Worm (Caenorhabditis elegans): ENCODE measurements around the gene T10D4.7.

Gene T10D4.7

ce11 chrII:3091268-3091667 lies 26.3 kb upstream of the T10D4.7 start, which contains the start of gene srg-21:
Gene srg-21 (minus strand): TSS chrII:3091368.
- no peak for TF ChIP-seq lin-32 (GFP tag; optimal IDR thresholded peaks at IDR 0.05)
- TF ChIP-seq ztf-11 (tag; optimal IDR thresholded peaks at IDR 0.05) = no peak
- no peak for TF ChIP-seq nhr-237 (tag; optimal IDR thresholded peaks at IDR 0.05)
- no peak for TF ChIP-seq mls-2 (tag; optimal IDR thresholded peaks at IDR 0.05)
- TF ChIP-seq ces-1 (GFP tag; optimal IDR thresholded peaks at IDR 0.05) = no peak
- no peak for TF ChIP-seq hlh-1 (tag; optimal IDR thresholded peaks at IDR 0.05)
- no peak for TF ChIP-seq flh-1 (GFP tag; optimal IDR thresholded peaks at IDR 0.05)
- TF ChIP-seq drap-1 (GFP tag; optimal IDR thresholded peaks at IDR 0.05) = no peak
- TF ChIP-seq bed-3 (GFP tag; optimal IDR thresholded peaks at IDR 0.05) = no peak
- no peak for TF ChIP-seq unc-62 (GFP tag; optimal IDR thresholded peaks at IDR 0.05)
- TF ChIP-seq unc-120 (tag; optimal IDR thresholded peaks at IDR 0.05; ENCODE audit: poor library complexity, severe bottlenecking) = no peak
- TF ChIP-seq nhr-76 (tag; optimal IDR thresholded peaks at IDR 0.05) = no peak
- no peak for TF ChIP-seq tbx-8 (GFP tag; optimal IDR thresholded peaks at IDR 0.05)
- no peak for TF ChIP-seq ceh-83 (GFP tag; optimal IDR thresholded peaks at IDR 0.05)
- no peak for TF ChIP-seq M03D4.4 (tag; optimal IDR thresholded peaks at IDR 0.05)
- no peak for TF ChIP-seq cnd-1 (tag; optimal IDR thresholded peaks at IDR 0.05)
- TF ChIP-seq lsy-2 (tag; optimal IDR thresholded peaks at IDR 0.05) = no peak
- no peak for TF ChIP-seq mab-5 (tag; optimal IDR thresholded peaks at IDR 0.05)
- no peak for TF ChIP-seq mep-1 (tag; optimal IDR thresholded peaks at IDR 0.05)
- no peak for TF ChIP-seq sem-2 (GFP tag; optimal IDR thresholded peaks at IDR 0.05)

ce11 chrII:3093352-3093751 lies 24.2 kb upstream of the T10D4.7 start, which contains the start of gene srg-22:
Gene srg-22 (minus strand): TSS chrII:3093452.
- TF ChIP-seq lin-32 (GFP tag; optimal IDR thresholded peaks at IDR 0.05) (no peak), pha-4 (tag; optimal IDR thresholded peaks at IDR 0.05) (no peak), ceh-39 (tag; optimal IDR thresholded peaks at IDR 0.05) (no peak), zip-8 (tag; optimal IDR thresholded peaks at IDR 0.05) (no peak), nhr-237 (tag; optimal IDR thresholded peaks at IDR 0.05) (no peak), nhr-2 (tag; optimal IDR thresholded peaks at IDR 0.05) (no peak), mab-5 (tag; optimal IDR thresholded peaks at IDR 0.05) (no peak), mep-1 (tag; optimal IDR thresholded peaks at IDR 0.05) (no peak), sptf-1 (tag; optimal IDR thresholded peaks at IDR 0.05) (no peak), nhr-28 (tag; optimal IDR thresholded peaks at IDR 0.05) (no peak), mls-2 (tag; optimal IDR thresholded peaks at IDR 0.05) (no peak), ces-1 (GFP tag; optimal IDR thresholded peaks at IDR 0.05) (no peak), elt-3 (tag; optimal IDR thresholded peaks at IDR 0.05) (no peak), elt-1 (tag; optimal IDR thresholded peaks at IDR 0.05; ENCODE audit: borderline replicate concordance, insufficient read depth) (no peak), ham-2 (GFP tag; optimal IDR thresholded peaks at IDR 0.05) (no peak), unc-62 (GFP tag; optimal IDR thresholded peaks at IDR 0.05) (no peak)

ce11 chrII:3096060-3096459 lies 21.5 kb upstream of the T10D4.7 start, which contains the start of gene srg-23:
Gene srg-23 (minus strand): TSS chrII:3096160.
- TF ChIP-seq nhr-28 (tag; optimal IDR thresholded peaks at IDR 0.05) (no peak), ces-1 (GFP tag; optimal IDR thresholded peaks at IDR 0.05) (no peak), nhr-2 (tag; optimal IDR thresholded peaks at IDR 0.05) (no peak), sem-2 (GFP tag; optimal IDR thresholded peaks at IDR 0.05) (no peak), nhr-237 (tag; optimal IDR thresholded peaks at IDR 0.05) (no peak), blmp-1 (tag; optimal IDR thresholded peaks at IDR 0.05) (no peak), mab-5 (tag; optimal IDR thresholded peaks at IDR 0.05) (no peak), ztf-11 (tag; optimal IDR thresholded peaks at IDR 0.05) (no peak)

- TF ChIP-seq unc-62 (GFP tag; optimal IDR thresholded peaks at IDR 0.05) = no peak
- no peak for TF ChIP-seq M03D4.4 (tag; optimal IDR thresholded peaks at IDR 0.05)
- no peak for TF ChIP-seq lin-32 (GFP tag; optimal IDR thresholded peaks at IDR 0.05)
- no peak for TF ChIP-seq hlh-1 (tag; optimal IDR thresholded peaks at IDR 0.05)
- TF ChIP-seq flh-1 (GFP tag; optimal IDR thresholded peaks at IDR 0.05) = no peak
- no peak for TF ChIP-seq mls-2 (tag; optimal IDR thresholded peaks at IDR 0.05)
- no peak for TF ChIP-seq cnd-1 (tag; optimal IDR thresholded peaks at IDR 0.05)
- no peak for TF ChIP-seq lin-13 (tag; optimal IDR thresholded peaks at IDR 0.05)
- TF ChIP-seq sem-2 (GFP tag; optimal IDR thresholded peaks at IDR 0.05) = no peak
- TF ChIP-seq mep-1 (tag; optimal IDR thresholded peaks at IDR 0.05) = no peak
- no peak for TF ChIP-seq ceh-39 (tag; optimal IDR thresholded peaks at IDR 0.05)
- no peak for TF ChIP-seq ces-1 (GFP tag; optimal IDR thresholded peaks at IDR 0.05)
- TF ChIP-seq pha-4 (tag; optimal IDR thresholded peaks at IDR 0.05) = no peak
- TF ChIP-seq nhr-28 (tag; optimal IDR thresholded peaks at IDR 0.05) = no peak
- TF ChIP-seq ztf-11 (tag; optimal IDR thresholded peaks at IDR 0.05) = no peak
- no peak for TF ChIP-seq blmp-1 (tag; optimal IDR thresholded peaks at IDR 0.05)
- no peak for TF ChIP-seq snpc-4 (tag; optimal IDR thresholded peaks at IDR 0.05)
Observed at ce11 chrII:3096857-3097256, 20.7 kb upstream of the T10D4.7 start, which contains the start of gene Y25C1A.14. Gene Y25C1A.14 (minus strand): TSS chrII:3096957.

All from whole organism, mixed stage, embryonic.